Worm (Caenorhabditis elegans) whole organism, young adult: ENCODE measurements around the gene spat-3.

Experiments
- T26A5.8 ChIP-seq: sonication (generic microtip); optimal IDR thresholded peaks from 2 replicates; lab custom pipeline; 2016; ENCODE audit warnings: missing genetic modification characterization, missing compliant biosample characterization
- Y79H2A.3 ChIP-seq: fragments of 200-800 bp; sonication (Bioruptor generic); conservative IDR thresholded peaks from 2 replicates; pipeline ENCODE4 v1.3.6; 2022; ENCODE audit warnings: missing genetic modification reagents, missing genetic modification characterization, missing compliant biosample characterization
- aptf-3 ChIP-seq: fragments of 200-800 bp; sonication (Bioruptor generic); IDR thresholded peaks from 2 replicates; pipeline ENCODE4 v1.3.6; 2022; ENCODE audit warnings: missing genetic modification characterization, missing compliant biosample characterization
- ccch-3 ChIP-seq: fragments of 200-800 bp; sonication (Bioruptor generic); optimal IDR thresholded peaks from 2 replicates; lab custom pipeline; 2018; ENCODE audit warnings: mild to moderate bottlenecking, missing genetic modification characterization, missing compliant biosample characterization
- him-1 ChIP-seq: sonication (generic microtip); optimal IDR thresholded peaks from 2 replicates; lab custom pipeline; 2016; ENCODE audit warnings: missing genotype, missing genetic modification reagents, missing genetic modification characterization, missing compliant biosample characterization
- hmg-20 ChIP-seq: fragments of 200-800 bp; sonication (Bioruptor generic); IDR thresholded peaks from 2 replicates; pipeline ENCODE4 v1.3.6; 2022; ENCODE audit warnings: missing genetic modification reagents, missing genetic modification characterization, missing compliant biosample characterization
- hsf-1 ChIP-seq: fragments of 200-800 bp; sonication (Bioruptor generic); IDR thresholded peaks from 2 replicates; pipeline ENCODE4 v1.3.6; 2022; ENCODE audit warnings: missing genetic modification reagents, missing genetic modification characterization, missing compliant biosample characterization
- let-607 ChIP-seq, 2 experiments: fragments of 200-800 bp in 1 of 2; sonication (Bioruptor generic) in 1 of 2; sonication (generic microtip) in 1 of 2; optimal IDR thresholded peaks; 2 replicates each; lab custom pipeline; 2016 to 2018; ENCODE audit warnings: mild to moderate bottlenecking in 2 of 2, missing compliant biosample characterization in 2 of 2, missing genetic modification characterization in 2 of 2, moderate library complexity in 2 of 2, missing genotype in 1 of 2
- nfya-2 ChIP-seq: fragments of 200-800 bp; sonication (Bioruptor generic); IDR thresholded peaks from 2 replicates; pipeline ENCODE4 v1.3.6; 2022; ENCODE audit warnings: missing genetic modification reagents, missing genetic modification characterization, missing compliant biosample characterization
- pha-4 ChIP-seq: fragments of 150-350 bp; sonication (generic microtip); optimal IDR thresholded peaks from 2 replicates; lab custom pipeline; 2014; ENCODE audit warnings: missing biosample characterization, missing genetic modification reagents, missing genetic modification characterization
- repo-1 ChIP-seq: sonication (generic microtip); optimal IDR thresholded peaks from 2 replicates; lab custom pipeline; 2017; ENCODE audit warnings: mild to moderate bottlenecking, missing genetic modification characterization, missing compliant biosample characterization
- snpc-4 ChIP-seq, 5 experiments: fragments of 150-350 bp in 1 of 5; sonication (generic microtip) in 4 of 5; optimal IDR thresholded peaks; 2 replicates each; lab custom pipeline; 2014 to 2018; ENCODE audit warnings: missing genetic modification characterization in 5 of 5, missing biosample characterization in 3 of 5, antibody characterized with exemption in 2 of 5, mild to moderate bottlenecking in 2 of 5, missing compliant biosample characterization in 2 of 5, missing genotype in 2 of 5, moderate library complexity in 2 of 5, missing genetic modification reagents in 1 of 5
- unc-62 ChIP-seq: fragments of 150-350 bp; optimal IDR thresholded peaks from 2 replicates; lab custom pipeline; 2014; ENCODE audit warnings: missing biosample characterization, missing genetic modification reagents, missing genetic modification characterization
- ztf-25 ChIP-seq: fragments of 200-800 bp; sonication (Bioruptor generic); IDR thresholded peaks from 2 replicates; pipeline ENCODE4 v1.3.6; 2022; ENCODE audit warnings: missing genetic modification reagents, missing genetic modification characterization, missing compliant biosample characterization

DNA sequence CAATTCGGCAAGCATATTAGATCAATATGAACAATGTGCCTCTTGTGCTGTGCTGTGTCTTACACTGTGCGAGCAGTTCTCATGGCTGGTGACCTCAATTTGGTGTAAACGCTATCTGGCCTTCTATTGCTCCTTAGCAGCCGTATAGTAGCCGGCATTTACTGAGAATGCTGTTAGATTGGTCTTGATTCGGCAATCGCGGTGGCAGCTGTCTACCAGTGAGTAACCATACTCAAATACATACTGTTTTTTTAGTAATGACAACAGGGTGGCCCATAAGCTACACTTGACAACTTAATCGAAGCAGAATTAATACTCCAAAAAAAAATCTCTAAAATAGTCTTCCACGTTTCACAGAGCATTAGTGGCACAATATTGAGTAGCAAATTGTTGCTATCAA, 41.4 kb upstream of the spat-3 start, which contains the start of gene C46C11.4:
- TF ChIP-seq ccch-3 (GFP tag; lab: Kevin White, UChicago) (no peak), T26A5.8 (tag; lab: Kevin White, UChicago) (no peak), him-1 (no peak), hmg-20 (GFP tag; lab: Robert Waterston, UW) (no peak), ztf-25 (no peak), let-607 (tag; optimal IDR thresholded peaks at IDR 0.05; lab: Kevin White, UChicago) (no peak), Y79H2A.3 (GFP tag; lab: Robert Waterston, UW) (no peak), unc-62 (no peak), repo-1 (tag; lab: Kevin White, UChicago) (no peak), hsf-1 (GFP tag; lab: Robert Waterston, UW) (no peak), pha-4 (tag; lab: Kevin White, UChicago) (no peak), snpc-4 (GFP tag; optimal IDR thresholded peaks at IDR 0.05; lab: Kevin White, UChicago) (no peak), snpc-4 (tag; optimal IDR thresholded peaks at IDR 0.05; lab: Kevin White, UChicago) (no peak), aptf-3 (GFP tag; lab: Robert Waterston, UW) (no peak), nfya-2 (GFP tag; lab: Robert Waterston, UW) (no peak)
